Fruit fly (Drosophila melanogaster): Measurements from ENCODE around the gene CG31705.

CG31705 gene

DNA sequence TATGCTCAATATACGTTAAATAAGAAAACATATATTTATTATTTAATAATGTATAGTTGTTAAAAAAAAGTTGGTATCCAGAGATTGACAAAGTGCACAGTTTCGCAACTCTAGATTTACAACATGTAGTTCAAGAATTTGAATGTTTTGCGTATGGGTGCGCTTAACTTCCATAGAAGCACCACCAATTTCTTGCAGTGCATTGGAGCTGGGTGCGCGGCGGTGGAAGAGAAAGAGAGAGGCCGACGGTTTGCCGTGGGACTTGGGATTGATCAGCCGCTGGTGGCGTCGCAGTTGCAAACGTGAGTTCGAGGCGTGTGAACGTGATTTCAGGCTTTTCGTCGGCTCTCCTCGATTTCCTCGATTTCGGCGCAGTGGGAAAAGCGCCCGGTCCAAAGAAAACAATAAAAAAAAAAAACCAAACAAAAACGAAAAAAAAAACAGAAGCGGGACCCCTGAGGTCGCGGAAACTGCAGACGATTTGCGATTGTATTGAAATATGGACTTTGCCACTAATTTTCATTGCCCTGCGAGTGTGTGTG lies 26.5 kb downstream of the CG31705 start, which contains the start of gene spz4 (continued):
- TF ChIP-seq CG8478 (optimal IDR thresholded peaks at IDR 0.05) (no peak), Xbp1 (GFP tag; optimal IDR thresholded peaks at IDR 0.05) (peak; percentile 14), CG6175 (GFP tag; IDR thresholded peaks at IDR 0.05) (no peak), tup (GFP tag; optimal IDR thresholded peaks at IDR 0.05) (no peak), CG3163 (GFP tag; optimal IDR thresholded peaks at IDR 0.05) (no peak), fru (optimal IDR thresholded peaks at IDR 0.05) (no peak), CG7556 (GFP tag; optimal IDR thresholded peaks at IDR 0.05) (no peak), ab (GFP tag; optimal IDR thresholded peaks at IDR 0.05) (no peak), CG34224 (GFP tag; IDR thresholded peaks at IDR 0.05; ENCODE audit: partially characterized antibody) (no peak), gfzf (GFP tag; optimal IDR thresholded peaks at IDR 0.05) (no peak), zf30C (GFP tag; optimal IDR thresholded peaks at IDR 0.05) (no peak), Abd-B (GFP tag; optimal IDR thresholded peaks at IDR 0.05) (no peak), CG17912 (GFP tag; optimal IDR thresholded peaks at IDR 0.05) (no peak), Ptx1 (GFP tag; IDR thresholded peaks at IDR 0.05) (no peak; the same call in 1 of the 2 replicates), D19B (GFP tag; optimal IDR thresholded peaks at IDR 0.05) (no peak), Dip2 (GFP tag; IDR thresholded peaks at IDR 0.05) (no peak), CG16815 (GFP tag; optimal IDR thresholded peaks at IDR 0.05) (no peak), Doc2 (GFP tag; IDR thresholded peaks at IDR 0.05) (no peak), CG12219 (GFP tag; optimal IDR thresholded peaks at IDR 0.05) (no peak), CkIIα-i1 (GFP tag; IDR thresholded peaks at IDR 0.05) (no peak), Xrp1 (GFP tag; IDR thresholded peaks at IDR 0.05) (no peak), pfk (GFP tag; optimal IDR thresholded peaks at IDR 0.05) (no peak), CG7372 (GFP tag; IDR thresholded peaks at IDR 0.05) (no peak), CG11456 (GFP tag; IDR thresholded peaks at IDR 0.05) (no peak), CG15696 (tag; optimal IDR thresholded peaks at IDR 0.05) (no peak), MBD-R2 (GFP tag; IDR thresholded peaks at IDR 0.05) (no peak), row (GFP tag; IDR thresholded peaks at IDR 0.05) (peak; percentile 45; the same call in 2 of the 3 replicates), ttk (GFP tag; IDR thresholded peaks at IDR 0.05) (no peak), grau (tag; optimal IDR thresholded peaks at IDR 0.05) (no peak), H15 (GFP tag; IDR thresholded peaks at IDR 0.05) (0 out of 3 replicates have a peak, but pooled peaks have one; percentile 16), sisA (GFP tag; IDR thresholded peaks at IDR 0.05) (peak; percentile 29; the same call in 1 of the 2 replicates), peb (GFP tag; IDR thresholded peaks at IDR 0.05) (0 out of 2 replicates have a peak, but pooled peaks have one; percentile 13), inv (GFP tag; IDR thresholded peaks at IDR 0.05; ENCODE audit: partially characterized antibody) (no peak), CG14441 (GFP tag; IDR thresholded peaks at IDR 0.05) (peak; percentile 57), Ets65A (GFP tag) (no peak), CG10147 (GFP tag; optimal IDR thresholded peaks at IDR 0.05) (no peak), Asciz (GFP tag; optimal IDR thresholded peaks at IDR 0.05) (no peak), chif (GFP tag; optimal IDR thresholded peaks at IDR 0.05) (no peak), hkb (optimal IDR thresholded peaks at IDR 0.05) (no peak), hkb (GFP tag; IDR thresholded peaks at IDR 0.05) (0 out of 2 replicates have a peak, but pooled peaks have one; percentile 23), Lpt (GFP tag; optimal IDR thresholded peaks at IDR 0.05) (no peak), NFAT (GFP tag; IDR thresholded peaks at IDR 0.05) (0 out of 2 replicates have a peak, but pooled peaks have one; percentile 8), CG15011 (GFP tag; optimal IDR thresholded peaks at IDR 0.05) (no peak), br (optimal IDR thresholded peaks at IDR 0.05) (no peak), z (GFP tag; IDR thresholded peaks at IDR 0.05) (no peak), CG18764 (GFP tag; optimal IDR thresholded peaks at IDR 0.05) (no peak), vvl (GFP tag; IDR thresholded peaks at IDR 0.05) (peak; percentile 36), scrt (GFP tag; optimal IDR thresholded peaks at IDR 0.05) (no peak), CG34376 (GFP tag; optimal IDR thresholded peaks at IDR 0.05) (no peak), run (tag; optimal IDR thresholded peaks at IDR 0.05) (no peak), CG11093 (GFP tag; IDR thresholded peaks at IDR 0.05) (no peak), sob (GFP tag; IDR thresholded peaks at IDR 0.05) (no peak), CG3726 (GFP tag; IDR thresholded peaks at IDR 0.05) (no peak)

All from whole organism, embryonic.